Worm (Caenorhabditis elegans): ENCODE data around the gene F23A7.8.
A peak's percentile ranks its signal among the peaks of the same experiment; 100 is the strongest.
"Not testable (repeated sequence)": the region's sequence is repeated elsewhere in the genome, so short reads cannot be mapped to it uniquely, and the experiment has no call there.

F23A7.8 gene

ce11 chrX:16217749-16218148 lies 4.6 kb downstream of the F23A7.8 start (continued):
- TF ChIP-seq pha-4 (GFP tag; IDR thresholded peaks at IDR 0.05) (no peak), pha-4 (tag; optimal IDR thresholded peaks at IDR 0.05) (no peak), Y105C5A.15 (GFP tag; IDR thresholded peaks at IDR 0.05) (no peak), Y75B8A.6 (GFP tag; IDR thresholded peaks at IDR 0.05) (no peak), snpc-1.2 (GFP tag; IDR thresholded peaks at IDR 0.05) (peak; percentile 54; the same call in 1 of the 2 replicates), mdl-1 (tag; optimal IDR thresholded peaks at IDR 0.05) (no peak), dmd-6 (GFP tag; IDR thresholded peaks at IDR 0.05) (no peak), F26F4.8 (GFP tag; conservative IDR thresholded peaks at IDR 0.05) (0 out of 2 replicates have a peak, but pooled peaks have one; percentile 57), lin-15B (tag; optimal IDR thresholded peaks at IDR 0.05) (no peak), nhr-10 (tag; optimal IDR thresholded peaks at IDR 0.05) (no peak), nhr-41 (GFP tag; IDR thresholded peaks at IDR 0.05) (no peak), T26A8.4 (GFP tag; IDR thresholded peaks at IDR 0.05) (no peak), hlh-11 (tag; optimal IDR thresholded peaks at IDR 0.05) (no peak), egl-27 (tag; optimal IDR thresholded peaks at IDR 0.05) (no peak), duxl-1 (tag; optimal IDR thresholded peaks at IDR 0.05; ENCODE audit: poor library complexity) (no peak), vab-7 (GFP tag; IDR thresholded peaks at IDR 0.05) (0 out of 2 replicates have a peak, but pooled peaks have one; percentile 36)

DNA sequence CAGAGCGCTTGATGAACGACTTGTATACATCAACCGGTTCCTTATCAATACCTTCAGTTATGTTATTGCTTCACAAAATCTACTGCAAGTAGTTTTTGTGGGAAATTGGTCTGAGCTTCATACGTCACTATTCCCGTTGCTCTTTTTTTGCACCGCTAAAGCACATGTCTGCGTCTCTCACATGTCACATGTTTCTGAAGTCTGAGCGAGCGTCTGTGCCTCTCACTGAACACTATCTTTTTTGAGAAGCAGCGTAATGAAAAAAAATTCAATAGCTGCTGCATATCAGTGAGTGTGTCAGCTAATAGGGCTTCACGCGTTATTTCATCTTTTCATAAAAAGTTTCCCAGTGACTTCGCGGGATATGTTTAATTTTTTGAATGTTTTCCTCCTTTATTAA lies 5.1 kb downstream of the F23A7.8 start:
- peak; percentile 24 for TF ChIP-seq mxl-3 (GFP tag; optimal IDR thresholded peaks at IDR 0.05)
- no peak for TF ChIP-seq daf-16 (GFP tag; optimal IDR thresholded peaks at IDR 0.05)
- TF ChIP-seq daf-16 (tag; optimal IDR thresholded peaks at IDR 0.05) = peak; percentile 23
- TF ChIP-seq hif-1 (tag; optimal IDR thresholded peaks at IDR 0.05) = peak in 1 of 2 experiments; percentile 9
- TF ChIP-seq nhr-28 (tag; optimal IDR thresholded peaks at IDR 0.05) = peak; percentile 21
- no peak for TF ChIP-seq unc-130 (GFP tag; optimal IDR thresholded peaks at IDR 0.05)
- TF ChIP-seq R02D3.7 (tag; optimal IDR thresholded peaks at IDR 0.05) = no peak
- TF ChIP-seq mdl-1 (tag; optimal IDR thresholded peaks at IDR 0.05) = peak in 1 of 2 experiments; percentile 60
- TF ChIP-seq T26A8.4 (GFP tag; IDR thresholded peaks at IDR 0.05) = 0 out of 2 replicates have a peak, but pooled peaks have one; percentile 43
- TF ChIP-seq nhr-77 (tag; optimal IDR thresholded peaks at IDR 0.05) = peak; percentile 5
- TF ChIP-seq hmg-1.1 (GFP tag; IDR thresholded peaks at IDR 0.05) = peak; percentile 48; the same call in 1 of the 2 replicates
- peak; percentile 40 for TF ChIP-seq dve-1 (tag; optimal IDR thresholded peaks at IDR 0.05; ENCODE audit: insufficient read depth)
- TF ChIP-seq hlh-30 (tag; optimal IDR thresholded peaks at IDR 0.05; ENCODE audit: insufficient read depth) = peak; percentile 96
- TF ChIP-seq dmd-6 (GFP tag; IDR thresholded peaks at IDR 0.05) = peak; percentile 78
- TF ChIP-seq mdt-29 (GFP tag; IDR thresholded peaks at IDR 0.05) = no peak
- TF ChIP-seq hlh-11 (tag; optimal IDR thresholded peaks at IDR 0.05) = peak; percentile 37
- peak; percentile 30 for TF ChIP-seq mep-1 (tag; optimal IDR thresholded peaks at IDR 0.05)
- TF ChIP-seq lir-3 (tag; optimal IDR thresholded peaks at IDR 0.05) = no peak
- TF ChIP-seq ZK337.2 (GFP tag; IDR thresholded peaks at IDR 0.05) = no peak
- no peak for TF ChIP-seq lin-39 (tag; optimal IDR thresholded peaks at IDR 0.05)
- peak; percentile 3 for TF ChIP-seq nhr-11 (tag; optimal IDR thresholded peaks at IDR 0.05)

ce11 chrX:16219710-16220109 lies 6.5 kb downstream of the F23A7.8 start, which contains the start of gene F23A7.3:
F23A7.3 (plus strand) TSS chrX:16220010.
- not testable (repeated sequence) for TF ChIP-seq F49E8.2 (tag; optimal IDR thresholded peaks at IDR 0.05; ENCODE audit: borderline replicate concordance); zip-11 (GFP tag; IDR thresholded peaks at IDR 0.05); ztf-11 (tag; optimal IDR thresholded peaks at IDR 0.05)

DNA sequence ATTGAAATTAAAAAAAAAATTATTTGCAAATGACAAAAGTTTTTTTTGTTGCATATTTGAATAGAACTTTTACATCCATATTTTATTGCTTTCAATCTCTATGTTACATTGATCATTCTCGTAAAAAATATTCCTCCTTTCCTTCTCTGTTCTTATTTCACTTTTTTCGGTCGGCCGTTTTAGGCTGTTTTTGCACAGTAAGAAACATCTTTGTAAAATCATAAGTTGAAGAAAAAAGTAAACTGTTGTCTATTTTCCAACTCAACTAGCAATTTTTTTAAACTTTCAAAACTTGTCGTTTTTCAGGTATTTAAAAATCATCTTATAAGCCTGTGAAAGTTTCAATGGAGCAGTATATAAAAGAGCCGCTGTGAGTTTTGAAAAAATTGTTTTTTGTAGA lies 15.4 kb downstream of the F23A7.8 start, which contains the start of gene F23A7.5:
TSS of gene F23A7.5 (plus strand) at position 301 of the 400 bp plus-strand sequence.
- no peak for TF ChIP-seq Y105C5A.15 (GFP tag; IDR thresholded peaks at IDR 0.05)
- TF ChIP-seq ceh-32 (tag; optimal IDR thresholded peaks at IDR 0.05; ENCODE audit: poor library complexity) = no peak
- no peak for TF ChIP-seq ces-1 (GFP tag; optimal IDR thresholded peaks at IDR 0.05)
- no peak for TF ChIP-seq ceh-82 (tag; optimal IDR thresholded peaks at IDR 0.05)
- no peak for TF ChIP-seq lir-3 (tag; optimal IDR thresholded peaks at IDR 0.05)
- no peak for TF ChIP-seq sdz-12 (GFP tag; optimal IDR thresholded peaks at IDR 0.05)
- no peak for TF ChIP-seq egl-43 (GFP tag; IDR thresholded peaks at IDR 0.05)
